Fruit fly (Drosophila melanogaster) Kc167 (cell line): ENCODE measurements around the gene CG16959.

Source experiments
- Myc ChIP-seq: fragments of >200 bp; optimal IDR thresholded peaks from 2 replicates; lab custom pipeline; 2017; ENCODE audit warnings: missing external identifiers
- Sin3A ChIP-seq: fragments of >200 bp; optimal IDR thresholded peaks from 2 replicates; lab custom pipeline; 2018; ENCODE audit warnings: missing external identifiers
- h ChIP-seq: fragments of >200 bp; optimal IDR thresholded peaks from 3 replicates; lab custom pipeline; 2018; ENCODE audit warnings: missing external identifiers
- insv ChIP-seq: fragments of >200 bp; optimal IDR thresholded peaks from 3 replicates; lab custom pipeline; 2018; ENCODE audit warnings: missing external identifiers
- psq ChIP-seq: fragments of >200 bp; optimal IDR thresholded peaks from 2 replicates; lab custom pipeline; 2017; ENCODE audit warnings: missing external identifiers
- ttk ChIP-seq: sonication (Bioruptor generic); optimal IDR thresholded peaks from 2 replicates; lab custom pipeline; 2017; ENCODE audit warnings: missing external identifiers

Gene CG16959

DNA sequence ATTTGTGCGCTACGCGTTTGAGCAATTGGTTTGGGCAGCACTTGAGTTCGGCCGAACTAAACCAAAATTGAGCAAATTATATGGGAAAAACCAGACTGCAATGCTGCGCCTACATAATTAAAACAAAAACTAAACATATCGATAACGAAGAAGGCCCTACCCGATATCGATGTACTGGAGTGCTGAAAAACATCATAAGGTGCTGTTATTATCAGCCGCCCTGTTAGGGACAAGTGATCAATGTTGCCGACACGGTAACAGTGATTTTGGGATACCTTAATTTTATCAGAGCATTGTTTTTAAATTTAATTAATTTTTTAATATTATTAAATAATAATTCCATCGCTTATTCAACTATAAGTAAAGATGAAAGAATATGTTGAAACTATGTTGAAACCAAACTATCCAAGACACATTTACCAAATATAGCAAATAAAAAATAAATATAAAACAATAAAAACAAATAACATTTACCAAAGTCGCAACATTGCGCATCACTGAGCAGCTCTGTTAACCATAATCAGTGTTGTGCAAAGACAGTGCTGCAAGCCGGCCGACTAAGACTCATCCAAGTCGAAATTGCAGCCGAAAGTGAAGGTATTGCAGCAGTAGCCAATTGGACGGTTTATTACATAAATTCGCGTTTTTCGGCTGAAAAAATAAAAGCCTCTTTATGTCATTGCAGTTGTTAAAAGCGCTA lies 30.4 kb downstream of the CG16959 start, which contains the start of the genes sstn, Plp and GlyRS:
Gene sstn, minus strand, starts transcription at position 131 of the 700 bp plus-strand sequence.
Gene Plp, minus strand, starts transcription at position 136 of the 700 bp plus-strand sequence.
Gene GlyRS, plus strand, starts transcription at position 554 of the 700 bp plus-strand sequence.
- no peak for TF ChIP-seq Sin3A
- no peak for TF ChIP-seq insv
- TF ChIP-seq h (lab: Kevin White, UChicago) = no peak
- TF ChIP-seq psq (lab: Kevin White, UChicago) = no peak
- TF ChIP-seq Myc = no peak

dm6 chr3L:15093929-15094588 lies 31.1 kb downstream of the CG16959 start:
- TF ChIP-seq Myc = no peak
- TF ChIP-seq insv = no peak
- TF ChIP-seq psq (lab: Kevin White, UChicago) = no peak
- TF ChIP-seq h (lab: Kevin White, UChicago) = no peak
- no peak for TF ChIP-seq Sin3A
- no peak for TF ChIP-seq ttk (lab: Kevin White, UChicago)

dm6 chr3L:15089887-15090679 lies 35.0 kb downstream of the CG16959 start:
- TF ChIP-seq h (lab: Kevin White, UChicago) (no peak), psq (lab: Kevin White, UChicago) (no peak), ttk (lab: Kevin White, UChicago) (no peak)

DNA sequence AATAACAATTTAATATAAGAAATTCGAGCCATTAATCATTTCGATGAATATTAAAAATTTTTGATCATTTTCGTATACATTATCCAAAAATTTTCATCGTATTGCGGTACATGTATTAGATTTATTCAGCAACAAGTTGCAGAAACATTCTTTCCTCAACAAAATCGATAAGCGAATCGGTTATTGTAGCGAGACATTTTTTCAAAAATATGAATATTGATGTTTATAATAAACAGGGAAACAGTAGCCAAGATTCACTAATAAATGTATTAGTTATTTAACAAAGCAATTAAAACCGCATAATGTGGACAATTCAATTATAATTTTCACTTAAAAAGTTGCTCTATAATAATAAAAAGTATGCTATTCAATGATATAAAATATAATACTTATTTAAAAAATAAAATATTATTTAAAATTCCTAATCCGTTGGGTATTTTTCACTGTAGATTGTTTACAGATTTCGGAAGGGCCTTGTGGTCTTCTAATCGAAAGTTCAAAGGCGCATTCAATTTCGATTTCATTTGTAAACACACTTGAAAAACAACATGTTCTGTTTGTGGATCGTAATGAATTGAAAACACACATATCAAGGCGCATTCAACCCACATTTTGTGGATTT lies 35.9 kb downstream of the CG16959 start:
- TF ChIP-seq Myc (no peak), Sin3A (no peak), h (lab: Kevin White, UChicago) (no peak), insv (no peak)

DNA sequence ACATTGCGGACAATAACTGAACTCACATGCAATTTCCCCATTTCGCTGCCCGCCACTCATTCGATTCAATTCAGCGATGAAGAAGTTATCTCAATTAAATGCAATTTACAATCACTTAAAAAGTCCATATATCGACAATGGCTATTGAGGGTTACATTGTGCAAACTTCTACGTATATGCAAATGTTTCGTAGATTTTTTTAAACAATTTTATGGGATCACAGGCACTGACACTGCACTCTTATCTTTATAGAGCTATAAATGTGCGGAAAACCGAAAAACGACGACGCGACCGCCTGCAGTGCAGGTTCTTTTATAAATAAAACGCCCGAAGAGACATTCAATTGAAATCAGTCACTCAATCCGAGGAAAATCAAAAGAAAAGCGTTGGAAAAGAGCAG lies 36.8 kb downstream of the CG16959 start:
- no peak for TF ChIP-seq psq (lab: Kevin White, UChicago)
- TF ChIP-seq insv = no peak

DNA sequence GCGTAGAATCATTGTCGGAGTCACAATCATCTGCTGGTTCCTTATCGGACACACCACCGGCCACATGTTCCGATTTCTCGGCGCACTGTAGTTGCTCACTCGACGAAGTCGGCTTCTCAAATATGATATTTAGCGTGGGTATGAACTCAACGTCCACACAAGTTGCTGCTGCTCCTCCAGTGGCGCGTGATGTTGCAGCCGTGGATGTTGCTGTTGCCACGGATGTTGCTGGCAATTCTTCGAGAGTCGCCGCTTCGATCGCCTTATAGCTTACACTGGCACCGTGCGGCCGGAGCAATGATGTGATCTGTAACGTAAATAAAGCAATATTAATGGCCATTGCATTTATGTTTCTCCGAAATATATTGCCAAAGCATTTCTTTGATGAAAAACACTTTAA lies 40.8 kb downstream of the CG16959 start:
- no peak for TF ChIP-seq ttk (lab: Kevin White, UChicago)
- no peak for TF ChIP-seq insv
- TF ChIP-seq Myc = no peak
- no peak for TF ChIP-seq h (lab: Kevin White, UChicago)
- no peak for TF ChIP-seq psq (lab: Kevin White, UChicago)
- no peak for TF ChIP-seq Sin3A

DNA sequence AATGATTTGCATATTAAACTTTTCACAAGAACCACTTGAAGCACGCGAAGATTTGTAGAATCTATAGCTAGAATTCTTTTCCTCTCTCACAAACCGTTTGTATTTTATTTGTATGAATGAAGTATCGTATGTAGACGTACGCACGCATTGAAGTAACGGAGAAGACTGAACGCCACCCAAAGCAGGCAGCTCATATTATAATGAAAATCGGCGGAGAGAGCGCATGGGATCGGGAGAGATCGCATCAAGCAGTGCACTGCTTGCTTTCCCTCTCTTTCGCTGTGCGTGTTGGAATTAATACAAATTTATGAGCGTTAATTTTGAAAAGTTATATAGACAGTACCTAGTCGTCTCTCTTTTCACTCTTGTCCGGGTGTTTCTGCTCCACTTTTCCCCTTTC lies 45.8 kb downstream of the CG16959 start:
- no peak for TF ChIP-seq ttk (lab: Kevin White, UChicago)
- TF ChIP-seq insv = no peak
- TF ChIP-seq Myc = no peak
- TF ChIP-seq Sin3A = no peak
- TF ChIP-seq h (lab: Kevin White, UChicago) = no peak
- TF ChIP-seq psq (lab: Kevin White, UChicago) = no peak

dm6 chr3L:15078347-15078746 lies 46.8 kb downstream of the CG16959 start, which contains the start of gene Or71a:
Gene Or71a (minus strand): TSS chr3L:15078447.
- TF ChIP-seq insv = no peak
- no peak for TF ChIP-seq ttk (lab: Kevin White, UChicago)
- no peak for TF ChIP-seq Sin3A
- no peak for TF ChIP-seq Myc
- no peak for TF ChIP-seq psq (lab: Kevin White, UChicago)
- TF ChIP-seq h (lab: Kevin White, UChicago) = no peak

- TF ChIP-seq Sin3A (no peak), insv (no peak), ttk (lab: Kevin White, UChicago) (no peak), Myc (no peak), h (lab: Kevin White, UChicago) (no peak)
These were observed 48.7 kb downstream of the CG16959 start for dm6 chr3L:15076380-15076779.

DNA sequence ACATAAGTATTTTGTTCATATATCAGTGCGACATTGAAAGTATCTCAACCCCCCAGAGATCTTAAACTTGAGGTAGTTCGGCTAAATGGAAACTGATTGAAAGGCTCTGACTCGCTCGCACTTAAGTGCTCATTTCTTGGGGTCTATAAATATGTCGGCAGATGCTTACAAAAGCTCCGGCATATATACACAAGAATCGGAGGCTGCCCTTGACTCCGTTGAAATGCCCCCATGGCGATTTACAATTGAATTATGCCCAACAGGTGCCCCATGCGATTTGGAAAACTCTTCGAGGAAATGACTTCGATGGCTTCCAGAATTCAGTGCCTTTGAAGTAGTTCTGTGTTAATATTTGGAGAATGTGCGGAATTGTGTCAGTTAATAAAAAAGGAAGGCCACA lies 51.4 kb downstream of the CG16959 start:
- TF ChIP-seq Sin3A = no peak
- no peak for TF ChIP-seq h (lab: Kevin White, UChicago)
- TF ChIP-seq ttk (lab: Kevin White, UChicago) = no peak
- TF ChIP-seq Myc = no peak
- no peak for TF ChIP-seq psq (lab: Kevin White, UChicago)
- no peak for TF ChIP-seq insv

DNA sequence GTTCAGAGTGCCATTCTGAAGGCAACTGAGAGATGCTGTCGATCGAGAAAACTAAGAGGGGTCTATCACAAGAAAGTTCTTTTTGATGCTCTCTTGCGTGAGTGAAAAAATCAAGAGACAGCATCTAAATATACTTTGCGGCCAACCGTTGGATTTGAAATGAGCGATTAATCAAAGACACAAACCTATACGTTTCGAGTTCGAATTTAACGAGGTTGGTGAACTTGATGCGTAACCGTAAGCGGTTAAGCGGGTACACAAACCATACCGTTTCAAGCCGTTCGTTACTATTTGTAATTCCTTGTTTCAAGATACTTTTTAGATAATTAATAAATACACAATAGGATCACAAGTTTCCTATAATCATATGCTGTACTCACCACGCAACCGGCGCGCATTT lies 53.0 kb downstream of the CG16959 start:
- TF ChIP-seq Myc (no peak), h (lab: Kevin White, UChicago) (no peak), ttk (lab: Kevin White, UChicago) (no peak), insv (no peak), psq (lab: Kevin White, UChicago) (no peak), Sin3A (no peak)
